Worm (Caenorhabditis elegans): ENCODE results near the gene efl-3.

Gene efl-3

ce11 chrII:8412061-8412721 is at the start of gene efl-3:
TSS of gene efl-3 (plus strand) at chrII:8412671.
- no peak for TF ChIP-seq hlh-12 (tag; optimal IDR thresholded peaks at IDR 0.05)
- peak; percentile 74 for TF ChIP-seq nhr-80 (tag; optimal IDR thresholded peaks at IDR 0.05)

ce11 chrII:8369059-8369458 is 43.4 kb upstream of the efl-3 start, which contains the start of gene amt-3:
TSS of gene amt-3 (minus strand) at chrII:8369159.
- TF ChIP-seq ceh-58 (GFP tag; IDR thresholded peaks at IDR 0.05), result no peak
- no peak for TF ChIP-seq egrh-3 (GFP tag; IDR thresholded peaks at IDR 0.05)
- TF ChIP-seq lsl-1 (GFP tag; optimal IDR thresholded peaks at IDR 0.05), result no peak
- TF ChIP-seq attf-3 (GFP tag; conservative IDR thresholded peaks at IDR 0.05), result no peak
- TF ChIP-seq hlh-26 (GFP tag; conservative IDR thresholded peaks at IDR 0.05), result no peak

ce11 chrII:8370194-8370593 is 42.3 kb upstream of the efl-3 start:
- TF ChIP-seq ztf-18 (tag; optimal IDR thresholded peaks at IDR 0.05) (no peak), lir-1 (GFP tag; conservative IDR thresholded peaks at IDR 0.05) (no peak), Y56A3A.18 (GFP tag; IDR thresholded peaks at IDR 0.05) (no peak), snpc-3.4 (tag; optimal IDR thresholded peaks at IDR 0.05) (no peak), let-526 (GFP tag; IDR thresholded peaks at IDR 0.05) (no peak), aptf-3 (GFP tag; IDR thresholded peaks at IDR 0.05) (no peak), madf-6 (GFP tag; IDR thresholded peaks at IDR 0.05) (no peak), tbx-9 (tag; optimal IDR thresholded peaks at IDR 0.05; ENCODE audit: borderline replicate concordance) (no peak), F39B2.1 (GFP tag; IDR thresholded peaks at IDR 0.05) (no peak), Y79H2A.3 (GFP tag; conservative IDR thresholded peaks at IDR 0.05) (no peak), C06A6.2 (GFP tag; conservative IDR thresholded peaks at IDR 0.05) (no peak), xnd-1 (tag; optimal IDR thresholded peaks at IDR 0.05) (no peak), cebp-1 (GFP tag; IDR thresholded peaks at IDR 0.05) (no peak), cebp-1 (tag; optimal IDR thresholded peaks at IDR 0.05) (no peak), mxl-1 (tag; optimal IDR thresholded peaks at IDR 0.05) (no peak), nhr-179 (tag; optimal IDR thresholded peaks at IDR 0.05) (no peak), attf-3 (GFP tag; conservative IDR thresholded peaks at IDR 0.05) (no peak), attf-5 (GFP tag; optimal IDR thresholded peaks at IDR 0.05) (no peak), nfya-1 (tag; optimal IDR thresholded peaks at IDR 0.05; ENCODE audit: borderline replicate concordance, insufficient read depth) (no peak), gei-17 (GFP tag; optimal IDR thresholded peaks at IDR 0.05) (no peak), Y53F4B.3 (GFP tag; IDR thresholded peaks at IDR 0.05) (no peak)

- TF ChIP-seq madf-10 (tag; optimal IDR thresholded peaks at IDR 0.05), result no peak
- no peak for TF ChIP-seq F37B4.10 (GFP tag; IDR thresholded peaks at IDR 0.05)
- TF ChIP-seq cebp-1 (GFP tag; IDR thresholded peaks at IDR 0.05), result no peak
- no peak for TF ChIP-seq cebp-1 (tag; optimal IDR thresholded peaks at IDR 0.05)
- TF ChIP-seq ets-4 (GFP tag; optimal IDR thresholded peaks at IDR 0.05), result no peak
Observed at ce11 chrII:8377722-8378121, 34.7 kb upstream of the efl-3 start.

ce11 chrII:8380188-8380587 is 32.3 kb upstream of the efl-3 start:
- no peak for TF ChIP-seq bed-1 (GFP tag; IDR thresholded peaks at IDR 0.05)
- TF ChIP-seq zim-3 (tag; optimal IDR thresholded peaks at IDR 0.05), result no peak
- TF ChIP-seq somi-1 (GFP tag; optimal IDR thresholded peaks at IDR 0.05), result no peak
- TF ChIP-seq F49E8.2 (tag; optimal IDR thresholded peaks at IDR 0.05; ENCODE audit: insufficient read depth), result no peak
- no peak for TF ChIP-seq egl-44 (GFP tag; IDR thresholded peaks at IDR 0.05)
- TF ChIP-seq athp-1 (tag; optimal IDR thresholded peaks at IDR 0.05), result no peak
- no peak for TF ChIP-seq dpl-1 (GFP tag; optimal IDR thresholded peaks at IDR 0.05)
- no peak for TF ChIP-seq chd-7 (tag; optimal IDR thresholded peaks at IDR 0.05)
- TF ChIP-seq nhr-80 (tag; optimal IDR thresholded peaks at IDR 0.05), result no peak
